Worm (Caenorhabditis elegans) whole organism, L3 larva: ENCODE results near the gene R11G1.7.

Experiments
- R02D3.7 ChIP-seq: fragments of 150-350 bp; optimal IDR thresholded peaks from 2 replicates; lab custom pipeline; 2014; ENCODE audit warnings: missing biosample characterization, missing genetic modification characterization
- aly-2 ChIP-seq: fragments of 150-350 bp; optimal IDR thresholded peaks from 2 replicates; lab custom pipeline; 2014; ENCODE audit warnings: missing biosample characterization, missing genetic modification characterization
- ama-1 ChIP-seq: fragments of 150-350 bp; optimal IDR thresholded peaks from 2 replicates; lab custom pipeline; 2018
- ceh-16 ChIP-seq: sonication (generic microtip); optimal IDR thresholded peaks from 2 replicates; lab custom pipeline; 2017; ENCODE audit warnings: missing biosample characterization, missing genetic modification characterization
- ceh-28 ChIP-seq: fragments of 150-350 bp; optimal IDR thresholded peaks from 2 replicates; lab custom pipeline; 2014; ENCODE audit warnings: missing biosample characterization, missing genetic modification reagents, missing genetic modification characterization
- ceh-82 ChIP-seq: fragments of 150-350 bp; optimal IDR thresholded peaks from 2 replicates; lab custom pipeline; 2014; ENCODE audit warnings: missing biosample characterization, missing genetic modification characterization
- ceh-9 ChIP-seq: sonication (generic microtip); optimal IDR thresholded peaks from 2 replicates; lab custom pipeline; 2018; ENCODE audit warnings: missing biosample characterization, missing genetic modification characterization
- egl-27 ChIP-seq: sonication (generic microtip); optimal IDR thresholded peaks from 4 replicates; lab custom pipeline; 2017; ENCODE audit warnings: missing biosample characterization, missing genetic modification reagents, missing genetic modification characterization
- egl-5 ChIP-seq: fragments of 150-350 bp; optimal IDR thresholded peaks from 2 replicates; lab custom pipeline; 2017; ENCODE audit warnings: missing biosample characterization, missing genetic modification reagents, missing genetic modification characterization, inconsistent platforms
- elt-1 ChIP-seq: fragments of 150-350 bp; optimal IDR thresholded peaks from 2 replicates; lab custom pipeline; 2014; ENCODE audit warnings: missing biosample characterization, missing genetic modification characterization
- elt-3 ChIP-seq, 3 experiments: fragments of 150-350 bp in 1 of 3; sonication (generic microtip) in 2 of 3; optimal IDR thresholded peaks; 2 replicates in 2 of 3; 4 replicates in 1 of 3; lab custom pipeline; 2014 to 2017; ENCODE audit warnings: missing biosample characterization in 3 of 3, missing genetic modification characterization in 3 of 3
- fkh-10 ChIP-seq: sonication (generic microtip); optimal IDR thresholded peaks from 2 replicates; lab custom pipeline; 2017; ENCODE audit warnings: missing biosample characterization, missing genetic modification reagents, missing genetic modification characterization
- hmg-11 ChIP-seq: sonication (generic microtip); optimal IDR thresholded peaks from 2 replicates; lab custom pipeline; 2016; ENCODE audit warnings: missing genetic modification characterization, missing compliant biosample characterization
- jun-1 ChIP-seq: fragments of 150-350 bp; optimal IDR thresholded peaks from 2 replicates; lab custom pipeline; 2014; ENCODE audit warnings: missing biosample characterization, missing genetic modification reagents, missing genetic modification characterization
- lin-15B ChIP-seq: fragments of 150-350 bp; optimal IDR thresholded peaks from 2 replicates; lab custom pipeline; 2014; ENCODE audit warnings: missing biosample characterization, missing genetic modification characterization
- lin-39 ChIP-seq: fragments of 150-350 bp; optimal IDR thresholded peaks from 2 replicates; lab custom pipeline; 2018; ENCODE audit warnings: missing biosample characterization, missing genetic modification reagents, missing genetic modification characterization
- lsy-12 ChIP-seq: sonication (generic microtip); optimal IDR thresholded peaks from 2 replicates; lab custom pipeline; 2016; ENCODE audit warnings: mild to moderate bottlenecking, missing genetic modification characterization, missing compliant biosample characterization
- mdl-1 ChIP-seq: fragments of 150-350 bp; optimal IDR thresholded peaks from 2 replicates; lab custom pipeline; 2014; ENCODE audit warnings: missing biosample characterization, missing genetic modification characterization
- mml-1 ChIP-seq: fragments of 150-350 bp; sonication (generic microtip); optimal IDR thresholded peaks from 3 replicates; lab custom pipeline; 2014; ENCODE audit warnings: missing biosample characterization, missing genetic modification characterization
- nfya-1 ChIP-seq: sonication (generic microtip); optimal IDR thresholded peaks from 2 replicates; lab custom pipeline; 2017; ENCODE audit warnings: missing genetic modification characterization, mild to moderate bottlenecking, missing compliant biosample characterization, antibody characterized with exemption, moderate library complexity; ENCODE audit not compliant: insufficient read depth
- nhr-11 ChIP-seq: fragments of 150-350 bp; optimal IDR thresholded peaks from 2 replicates; lab custom pipeline; 2014; ENCODE audit warnings: missing biosample characterization, missing genetic modification characterization
- nhr-12 ChIP-seq: fragments of 150-350 bp; optimal IDR thresholded peaks from 2 replicates; lab custom pipeline; 2014; ENCODE audit warnings: missing biosample characterization, missing genetic modification characterization
- nhr-237 ChIP-seq: fragments of 150-350 bp; optimal IDR thresholded peaks from 2 replicates; lab custom pipeline; 2014; ENCODE audit warnings: missing biosample characterization, missing genetic modification characterization
- nhr-25 ChIP-seq: sonication (generic microtip); optimal IDR thresholded peaks from 2 replicates; lab custom pipeline; 2017; ENCODE audit warnings: missing biosample characterization, missing genetic modification characterization
- nhr-28 ChIP-seq: fragments of 150-350 bp; optimal IDR thresholded peaks from 2 replicates; lab custom pipeline; 2014; ENCODE audit warnings: missing biosample characterization, missing genetic modification characterization
- nhr-76 ChIP-seq: fragments of 150-350 bp; sonication (generic microtip); optimal IDR thresholded peaks from 5 replicates; lab custom pipeline; 2014; ENCODE audit warnings: missing biosample characterization, missing genetic modification characterization
- pha-4 ChIP-seq: fragments of 150-350 bp; optimal IDR thresholded peaks from 2 replicates; lab custom pipeline; 2014; ENCODE audit warnings: missing biosample characterization, missing genetic modification reagents, missing genetic modification characterization
- sea-2 ChIP-seq: fragments of 150-350 bp; sonication (generic microtip); optimal IDR thresholded peaks from 4 replicates; lab custom pipeline; 2014; ENCODE audit warnings: missing biosample characterization, missing genetic modification reagents, missing genetic modification characterization
- skn-1 ChIP-seq: fragments of 150-350 bp; optimal IDR thresholded peaks from 2 replicates; lab custom pipeline; 2014; ENCODE audit warnings: missing biosample characterization, missing genetic modification characterization
- snpc-4 ChIP-seq: fragments of 150-350 bp; optimal IDR thresholded peaks from 2 replicates; lab custom pipeline; 2014; ENCODE audit warnings: missing biosample characterization, missing genetic modification characterization
- tbx-2 ChIP-seq: sonication (generic microtip); optimal IDR thresholded peaks from 2 replicates; lab custom pipeline; 2016; ENCODE audit warnings: mild to moderate bottlenecking, missing genetic modification characterization, missing compliant biosample characterization
- unc-39 ChIP-seq: sonication (generic microtip); optimal IDR thresholded peaks from 4 replicates; lab custom pipeline; 2017; ENCODE audit warnings: missing biosample characterization, missing genetic modification characterization
- unc-62 ChIP-seq: fragments of 150-350 bp; sonication (generic microtip); optimal IDR thresholded peaks from 4 replicates; lab custom pipeline; 2014; ENCODE audit warnings: missing biosample characterization, missing genetic modification reagents, missing genetic modification characterization
- zag-1 ChIP-seq: fragments of 150-350 bp; optimal IDR thresholded peaks from 2 replicates; lab custom pipeline; 2014; ENCODE audit warnings: missing biosample characterization, missing genetic modification characterization
- ztf-11 ChIP-seq: fragments of 150-350 bp; optimal IDR thresholded peaks from 2 replicates; lab custom pipeline; 2014; ENCODE audit warnings: missing biosample characterization, missing genetic modification characterization

Gene R11G1.7

DNA sequence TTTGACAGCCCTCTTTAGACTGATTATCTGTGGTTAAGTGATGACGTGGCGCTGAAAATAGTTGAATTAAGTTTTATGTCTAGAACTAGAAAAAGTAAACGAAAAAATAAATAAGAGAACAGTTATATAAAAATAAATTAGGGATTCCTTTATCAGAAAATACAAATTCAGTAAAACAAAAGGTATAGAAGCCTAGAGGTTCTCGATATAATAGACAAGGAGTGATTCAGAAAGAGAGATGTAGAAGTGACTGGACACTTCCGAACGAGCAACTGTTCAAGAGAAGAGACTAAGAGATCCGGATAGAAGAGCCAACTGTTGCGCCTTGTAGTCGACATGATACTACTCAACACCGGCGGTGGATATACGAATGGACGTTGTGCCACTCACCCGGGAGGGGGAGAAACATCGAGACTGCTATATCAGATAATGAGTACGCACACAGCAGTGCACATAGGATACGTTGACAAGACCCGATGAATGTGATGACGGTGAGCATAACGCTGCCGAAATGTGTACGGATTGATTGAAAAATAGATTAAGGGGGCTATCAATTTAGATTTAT lies 33.2 kb downstream of the R11G1.7 start, which contains the start of gene tag-278:
Gene tag-278 (minus strand): TSS at position 51 of the 565 bp plus-strand sequence.
- TF ChIP-seq nfya-1 (peak; percentile 19), egl-5 (tag; lab: Kevin White, UChicago) (peak; percentile 9), pha-4 (tag; lab: Kevin White, UChicago) (no peak)

DNA sequence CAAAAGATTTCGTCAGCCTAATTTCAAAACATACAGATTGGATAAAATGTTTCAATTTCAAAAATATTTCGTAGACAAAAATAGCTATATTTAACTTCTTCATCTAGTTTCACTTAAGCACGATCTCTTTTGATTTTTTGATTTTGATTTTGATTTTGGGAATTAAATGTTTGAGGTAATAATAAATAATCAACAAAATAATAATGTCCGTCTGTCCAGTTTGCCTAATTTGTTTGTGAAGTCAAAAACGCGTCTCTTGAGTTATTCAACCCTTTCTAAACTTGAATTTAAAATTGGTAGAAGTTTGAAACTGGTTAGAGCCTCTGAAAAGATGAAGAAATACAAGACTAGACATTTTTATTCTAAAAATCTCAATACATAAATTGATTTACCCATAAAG lies 33.7 kb downstream of the R11G1.7 start:
- no peak for TF ChIP-seq lin-39
- no peak for TF ChIP-seq ceh-9
- no peak for TF ChIP-seq jun-1 (tag; lab: Kevin White, UChicago)
- no peak for TF ChIP-seq pha-4 (tag; lab: Kevin White, UChicago)
- TF ChIP-seq ama-1 (lab: Kevin White, UChicago): no peak
- TF ChIP-seq nhr-12: no peak
- TF ChIP-seq nhr-28 (tag; lab: Kevin White, UChicago): no peak
- TF ChIP-seq nhr-237 (tag; lab: Kevin White, UChicago): no peak
- TF ChIP-seq egl-27 (tag; lab: Kevin White, UChicago): no peak
- no peak for TF ChIP-seq ceh-82 (tag; lab: Kevin White, UChicago)
- no peak for TF ChIP-seq nhr-25
- TF ChIP-seq tbx-2 (tag; lab: Kevin White, UChicago): no peak
- no peak for TF ChIP-seq hmg-11 (tag; lab: Kevin White, UChicago)
- TF ChIP-seq unc-62 (GFP tag; lab: Kevin White, UChicago): no peak
- TF ChIP-seq mml-1 (tag; lab: Kevin White, UChicago): no peak
- no peak for TF ChIP-seq unc-39
- TF ChIP-seq zag-1 (tag; lab: Kevin White, UChicago): no peak
- TF ChIP-seq ceh-28: no peak
- no peak for TF ChIP-seq elt-1 (tag; lab: Kevin White, UChicago)
- no peak for TF ChIP-seq lin-15B (tag; lab: Kevin White, UChicago)
- TF ChIP-seq, all 47 proteins: peak for 0

DNA sequence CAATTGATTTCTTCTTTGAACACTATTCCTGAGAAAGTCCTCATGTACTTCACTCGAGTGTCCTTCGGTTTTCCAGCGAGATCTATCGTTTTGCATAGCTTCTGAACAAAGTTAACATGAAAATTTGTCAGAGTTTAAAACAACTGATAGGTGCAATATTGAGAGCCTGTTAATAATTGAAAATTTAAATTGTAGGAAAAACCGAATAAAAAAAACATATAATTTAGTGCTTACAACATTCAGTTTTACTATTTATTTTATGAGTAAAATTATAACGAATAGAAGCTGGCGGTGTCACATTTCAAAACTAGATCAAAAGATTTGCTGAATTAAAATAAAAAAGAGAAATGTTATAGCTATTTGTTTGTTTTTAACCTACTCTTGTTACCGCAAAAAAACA lies 37.1 kb downstream of the R11G1.7 start, which contains the start of gene C02F12.8:
Gene C02F12.8 (minus strand): TSS at position 101 of the 400 bp plus-strand sequence.
- TF ChIP-seq aly-2 (no peak), jun-1 (tag; lab: Kevin White, UChicago) (no peak), ceh-16 (tag; lab: Kevin White, UChicago) (no peak), egl-27 (tag; lab: Kevin White, UChicago) (no peak), ztf-11 (no peak), nhr-76 (no peak), nhr-11 (tag; lab: Kevin White, UChicago) (no peak), mml-1 (tag; lab: Kevin White, UChicago) (no peak), sea-2 (GFP tag; lab: Kevin White, UChicago) (no peak), ceh-82 (tag; lab: Kevin White, UChicago) (no peak), nhr-12 (no peak), elt-3 (tag; optimal IDR thresholded peaks at IDR 0.05; lab: Kevin White, UChicago) (no peak), unc-62 (GFP tag; lab: Kevin White, UChicago) (no peak), snpc-4 (tag; lab: Kevin White, UChicago) (no peak), nhr-25 (no peak), fkh-10 (GFP tag; lab: Kevin White, UChicago) (no peak), mdl-1 (tag; lab: Kevin White, UChicago) (no peak), R02D3.7 (tag; lab: Kevin White, UChicago) (no peak), pha-4 (tag; lab: Kevin White, UChicago) (no peak)
- TF ChIP-seq, all 47 proteins: peak for 0

- peak; percentile 75 for TF ChIP-seq egl-5 (tag; lab: Kevin White, UChicago)
- TF ChIP-seq skn-1 (tag; lab: Kevin White, UChicago): no peak
- no peak for TF ChIP-seq pha-4 (tag; lab: Kevin White, UChicago)
- TF ChIP-seq lsy-12 (tag; lab: Kevin White, UChicago): peak; percentile 40
- TF ChIP-seq egl-27 (tag; lab: Kevin White, UChicago): peak; percentile 16
- peak; percentile 85 for TF ChIP-seq lin-39
- TF ChIP-seq hmg-11 (tag; lab: Kevin White, UChicago): peak; percentile 74
- TF ChIP-seq nfya-1: peak; percentile 76
Measured at ce11 chrX:3694172-3694571, 38.1 kb downstream of the R11G1.7 start.
